Fruit fly (Drosophila melanogaster): ENCODE data around the gene Grx1.
A peak's percentile ranks its signal among the peaks of the same experiment; 100 is the strongest.

The Grx1 gene

dm6 chr3L:18898086-18898470, 29.0 kb downstream of the Grx1 start, which contains the start of gene CG3902 (continued):
- TF ChIP-seq CG2129 (GFP tag; IDR thresholded peaks at IDR 0.05; ENCODE audit: partially characterized antibody) (no peak), Hand (GFP tag; optimal IDR thresholded peaks at IDR 0.05) (peak; percentile 49), CG1233 (GFP tag; optimal IDR thresholded peaks at IDR 0.05) (peak; percentile 5), CG2202 (tag; optimal IDR thresholded peaks at IDR 0.05) (no peak), CG11093 (GFP tag; IDR thresholded peaks at IDR 0.05) (no peak), Hey (tag; optimal IDR thresholded peaks at IDR 0.05) (no peak), CG15514 (GFP tag; optimal IDR thresholded peaks at IDR 0.05) (peak; percentile 40), Rfx (GFP tag; IDR thresholded peaks at IDR 0.05) (peak; percentile 44; the same call in 1 of the 2 replicates), stwl (tag; optimal IDR thresholded peaks at IDR 0.05) (no peak), CG4282 (GFP tag; optimal IDR thresholded peaks at IDR 0.05) (no peak), Oli (tag; optimal IDR thresholded peaks at IDR 0.05) (no peak), CG12744 (GFP tag; optimal IDR thresholded peaks at IDR 0.05) (no peak), tx (GFP tag; optimal IDR thresholded peaks at IDR 0.05) (no peak), dan (GFP tag; IDR thresholded peaks at IDR 0.05) (no peak), wor (GFP tag; IDR thresholded peaks at IDR 0.05) (no peak), CG8388 (GFP tag; optimal IDR thresholded peaks at IDR 0.05) (no peak), ERR (GFP tag; optimal IDR thresholded peaks at IDR 0.05) (no peak), Awh (GFP tag; IDR thresholded peaks at IDR 0.05) (peak; percentile 31; the same call in 1 of the 2 replicates), cg (GFP tag; optimal IDR thresholded peaks at IDR 0.05) (no peak), gsb-n (tag; optimal IDR thresholded peaks at IDR 0.05) (no peak), hb (GFP tag; IDR thresholded peaks at IDR 0.05; ENCODE audit: partially characterized antibody) (no peak), bab2 (GFP tag; optimal IDR thresholded peaks at IDR 0.05) (no peak), YL-1 (GFP tag; optimal IDR thresholded peaks at IDR 0.05) (peak; percentile 9), HHEX (GFP tag; optimal IDR thresholded peaks at IDR 0.05) (peak; percentile 45), CG11247 (GFP tag; IDR thresholded peaks at IDR 0.05) (0 out of 2 replicates have a peak, but pooled peaks have one; percentile 28), CG2120 (GFP tag; optimal IDR thresholded peaks at IDR 0.05) (peak; percentile 3), Mrtf (GFP tag; IDR thresholded peaks at IDR 0.05) (no peak), NC2α (GFP tag; optimal IDR thresholded peaks at IDR 0.05) (no peak), exex (tag; optimal IDR thresholded peaks at IDR 0.05) (no peak), CoRest (tag; optimal IDR thresholded peaks at IDR 0.05) (no peak), CG12769 (tag; optimal IDR thresholded peaks at IDR 0.05) (peak; percentile 82), CG32532 (GFP tag; IDR thresholded peaks at IDR 0.05) (peak; percentile 48; the same call in 1 of the 2 replicates), dpn (GFP tag; optimal IDR thresholded peaks at IDR 0.05) (no peak), bsh (GFP tag; optimal IDR thresholded peaks at IDR 0.05) (peak in 1 of 2 experiments; percentile 32), CG9876 (GFP tag; optimal IDR thresholded peaks at IDR 0.05) (no peak), CG10565 (GFP tag; optimal IDR thresholded peaks at IDR 0.05) (no peak), CG3065 (GFP tag; optimal IDR thresholded peaks at IDR 0.05) (peak; percentile 19), Asciz (GFP tag; optimal IDR thresholded peaks at IDR 0.05) (no peak), nom (GFP tag; optimal IDR thresholded peaks at IDR 0.05) (peak; percentile 6), her (GFP tag; optimal IDR thresholded peaks at IDR 0.05) (peak; percentile 24), zf30C (GFP tag; optimal IDR thresholded peaks at IDR 0.05) (no peak), CG32767 (GFP tag; IDR thresholded peaks at IDR 0.05) (no peak), HLH3B (GFP tag; IDR thresholded peaks at IDR 0.05) (no peak), org-1 (GFP tag; optimal IDR thresholded peaks at IDR 0.05) (no peak), CG32772 (GFP tag; IDR thresholded peaks at IDR 0.05) (no peak), chn (GFP tag; optimal IDR thresholded peaks at IDR 0.05) (no peak), ham (GFP tag; IDR thresholded peaks at IDR 0.05) (no peak; the same call in 1 of the 2 replicates), CG4404 (GFP tag; IDR thresholded peaks at IDR 0.05) (no peak)
